Worm (Caenorhabditis elegans): ENCODE data around the gene C26D10.3.
A peak's percentile ranks its signal among the peaks of the same experiment; 100 is the strongest.

C26D10.3 gene

DNA sequence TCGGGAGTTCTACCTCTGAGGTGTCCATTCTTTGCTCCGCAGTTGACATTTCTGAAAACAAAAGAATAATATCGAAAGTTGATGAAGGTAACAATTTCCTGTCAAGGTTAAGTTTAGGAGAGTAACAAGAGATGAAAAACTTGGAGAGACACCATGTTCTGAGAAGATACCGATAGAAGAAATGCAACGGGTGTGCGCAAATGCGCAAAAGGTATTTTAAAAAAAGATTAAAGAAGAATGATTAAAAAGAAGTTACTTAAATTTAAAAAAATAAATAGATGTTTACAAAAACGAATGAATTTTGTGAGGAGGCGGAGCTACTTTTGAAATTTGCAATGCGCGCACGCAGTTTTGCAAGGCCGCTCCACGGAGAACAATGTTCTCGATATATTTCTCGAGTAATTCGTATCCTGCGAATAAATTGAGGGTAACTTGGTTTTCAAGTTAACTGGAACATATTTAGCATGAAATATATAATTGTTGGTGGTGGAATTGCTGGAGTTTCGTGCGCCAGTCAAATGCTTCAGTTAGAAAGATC, at the start of gene C26D10.3, which contains the start of gene ran-3:
C26D10.3 (plus strand) TSS at position 385 of the 538 bp plus-strand sequence.
ran-3 (minus strand) TSS at position 51 of the 538 bp plus-strand sequence.
- TF ChIP-seq ztf-29 (GFP tag; IDR thresholded peaks at IDR 0.05) (no peak), ref-1 (GFP tag; conservative IDR thresholded peaks at IDR 0.05) (no peak), T22C8.4 (GFP tag; IDR thresholded peaks at IDR 0.05) (no peak), tab-1 (GFP tag; IDR thresholded peaks at IDR 0.05) (peak; percentile 60; the same call in 1 of the 2 replicates), med-1 (GFP tag; optimal IDR thresholded peaks at IDR 0.05; ENCODE audit: insufficient read depth) (peak; percentile 84), cog-1 (tag; optimal IDR thresholded peaks at IDR 0.05) (peak; percentile 56), klf-2 (GFP tag; conservative IDR thresholded peaks at IDR 0.05) (peak; percentile 72; the same call in 1 of the 2 replicates), flt-1 (GFP tag; IDR thresholded peaks at IDR 0.05) (peak; percentile 70; the same call in 1 of the 2 replicates), ztf-23 (GFP tag; IDR thresholded peaks at IDR 0.05) (peak; percentile 72)

DNA sequence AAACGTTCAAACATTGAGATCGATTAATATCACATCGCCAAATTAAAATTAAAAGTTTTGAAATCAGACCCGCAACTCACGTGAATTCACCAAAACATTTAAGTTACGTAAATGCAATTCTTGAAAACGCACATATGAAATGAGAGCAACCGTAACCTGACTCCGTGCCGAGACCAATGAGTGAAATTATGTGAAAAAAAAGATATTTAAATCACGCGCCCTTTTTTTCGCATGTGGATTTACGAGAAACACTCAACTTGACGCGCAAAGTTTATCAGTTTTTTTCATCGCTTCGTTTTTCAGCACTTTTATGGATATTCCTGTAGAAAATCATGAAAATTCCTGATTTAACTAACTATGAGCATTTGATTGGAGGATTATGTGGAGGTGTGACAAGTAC, 49.1 kb upstream of the C26D10.3 start, which contains the start of the genes gei-14 and slc-25A32:
gei-14 (minus strand) TSS at position 175 of the 400 bp plus-strand sequence.
slc-25A32 (plus strand) TSS at position 242 of the 400 bp plus-strand sequence.
- TF ChIP-seq ztf-23 (GFP tag; IDR thresholded peaks at IDR 0.05) (no peak), med-1 (GFP tag; optimal IDR thresholded peaks at IDR 0.05; ENCODE audit: insufficient read depth) (no peak), cog-1 (tag; optimal IDR thresholded peaks at IDR 0.05) (no peak), flt-1 (GFP tag; IDR thresholded peaks at IDR 0.05) (no peak), T22C8.4 (GFP tag; IDR thresholded peaks at IDR 0.05) (no peak), ref-1 (GFP tag; conservative IDR thresholded peaks at IDR 0.05) (no peak), tab-1 (GFP tag; IDR thresholded peaks at IDR 0.05) (no peak), klf-2 (GFP tag; conservative IDR thresholded peaks at IDR 0.05) (no peak), ztf-29 (GFP tag; IDR thresholded peaks at IDR 0.05) (no peak)

DNA sequence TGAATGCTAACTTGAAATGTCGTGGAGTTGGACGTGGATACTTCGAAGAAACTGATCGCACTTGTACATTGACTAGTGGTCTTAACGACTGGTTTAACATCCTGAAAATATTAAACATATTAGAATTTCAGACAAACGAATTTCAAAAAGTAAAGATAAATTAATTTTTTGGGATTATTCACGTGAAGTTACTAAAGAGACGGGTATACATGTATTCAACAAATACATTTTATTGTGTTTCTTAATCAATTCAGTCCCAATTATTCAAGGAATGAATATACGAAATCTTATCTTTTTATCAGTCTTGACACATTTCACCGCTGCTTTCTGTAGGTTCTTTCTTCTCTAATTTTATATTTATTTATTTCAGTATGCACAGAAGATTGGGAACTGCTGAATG, 46.8 kb upstream of the C26D10.3 start, which contains the start of the genes mrpl-10 and clec-142:
mrpl-10 (minus strand) TSS at position 101 of the 400 bp plus-strand sequence.
clec-142 (plus strand) TSS at position 264 of the 400 bp plus-strand sequence.
- TF ChIP-seq flt-1 (GFP tag; IDR thresholded peaks at IDR 0.05) (no peak), med-1 (GFP tag; optimal IDR thresholded peaks at IDR 0.05; ENCODE audit: insufficient read depth) (no peak), klf-2 (GFP tag; conservative IDR thresholded peaks at IDR 0.05) (no peak), cog-1 (tag; optimal IDR thresholded peaks at IDR 0.05) (no peak), ztf-29 (GFP tag; IDR thresholded peaks at IDR 0.05) (no peak), ztf-23 (GFP tag; IDR thresholded peaks at IDR 0.05) (no peak), ref-1 (GFP tag; conservative IDR thresholded peaks at IDR 0.05) (no peak), tab-1 (GFP tag; IDR thresholded peaks at IDR 0.05) (no peak), T22C8.4 (GFP tag; IDR thresholded peaks at IDR 0.05) (no peak)

DNA sequence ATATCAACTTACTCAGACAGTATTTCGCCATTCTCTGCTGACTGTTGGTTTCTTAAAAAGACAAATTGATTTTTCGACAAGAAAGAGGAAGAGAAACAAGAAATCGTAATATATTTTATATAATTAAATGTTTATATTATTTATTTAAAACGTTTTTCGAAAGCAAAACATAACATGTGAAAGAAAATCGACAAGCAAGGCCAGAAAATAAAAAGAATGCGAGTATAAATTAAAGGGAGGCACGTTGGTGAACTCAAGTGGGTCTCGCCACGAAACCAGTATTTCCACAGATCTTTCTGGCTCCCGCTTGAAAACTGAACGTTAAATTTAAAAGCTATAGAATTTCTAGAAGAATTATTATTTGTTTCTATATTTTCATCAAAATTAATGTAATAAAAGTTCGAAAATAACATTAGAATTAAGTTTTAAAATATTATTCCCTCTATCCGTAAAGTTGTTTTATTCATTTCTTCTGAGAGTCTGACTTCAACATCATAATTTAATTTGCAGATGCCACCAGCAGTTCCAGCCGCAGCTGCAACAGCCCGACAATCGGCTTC, 41.9 kb upstream of the C26D10.3 start, which contains the start of the genes nst-1 and cct-4:
nst-1 (minus strand) TSS at position 51 of the 560 bp plus-strand sequence.
cct-4 (plus strand) TSS at position 510 of the 560 bp plus-strand sequence.
- TF ChIP-seq T22C8.4 (GFP tag; IDR thresholded peaks at IDR 0.05): no peak
- no peak for TF ChIP-seq med-1 (GFP tag; optimal IDR thresholded peaks at IDR 0.05; ENCODE audit: insufficient read depth)
- TF ChIP-seq klf-2 (GFP tag; conservative IDR thresholded peaks at IDR 0.05): no peak
- TF ChIP-seq ztf-23 (GFP tag; IDR thresholded peaks at IDR 0.05): no peak
- TF ChIP-seq flt-1 (GFP tag; IDR thresholded peaks at IDR 0.05): no peak
- no peak for TF ChIP-seq tab-1 (GFP tag; IDR thresholded peaks at IDR 0.05)
- TF ChIP-seq cog-1 (tag; optimal IDR thresholded peaks at IDR 0.05): no peak
- no peak for TF ChIP-seq ztf-29 (GFP tag; IDR thresholded peaks at IDR 0.05)
- no peak for TF ChIP-seq ref-1 (GFP tag; conservative IDR thresholded peaks at IDR 0.05)

DNA sequence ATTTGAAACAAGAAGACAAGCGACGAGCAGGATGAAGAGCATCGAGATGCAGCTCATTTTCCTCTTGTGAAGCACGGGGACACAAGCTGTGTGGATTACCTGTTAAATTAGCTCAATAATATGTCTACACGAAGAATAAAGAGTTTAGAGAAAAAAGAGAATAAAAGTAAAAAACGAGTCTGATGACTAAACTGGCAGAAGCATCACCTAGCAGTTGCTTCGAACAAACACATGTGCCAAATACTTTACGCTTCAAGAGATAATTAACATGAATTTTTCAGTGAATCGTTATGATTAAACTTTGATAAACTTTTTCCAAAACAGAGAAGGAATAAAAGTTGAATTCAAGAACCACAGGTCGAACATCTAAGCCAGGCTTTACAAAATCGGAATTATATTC, 29.9 kb upstream of the C26D10.3 start, which contains the start of gene nlp-55:
nlp-55 (minus strand) TSS at position 101 of the 400 bp plus-strand sequence.
- no peak for TF ChIP-seq cog-1 (tag; optimal IDR thresholded peaks at IDR 0.05)
- TF ChIP-seq ztf-23 (GFP tag; IDR thresholded peaks at IDR 0.05): no peak
- TF ChIP-seq T22C8.4 (GFP tag; IDR thresholded peaks at IDR 0.05): no peak
- no peak for TF ChIP-seq ztf-29 (GFP tag; IDR thresholded peaks at IDR 0.05)
- TF ChIP-seq klf-2 (GFP tag; conservative IDR thresholded peaks at IDR 0.05): no peak
- no peak for TF ChIP-seq ref-1 (GFP tag; conservative IDR thresholded peaks at IDR 0.05)

DNA sequence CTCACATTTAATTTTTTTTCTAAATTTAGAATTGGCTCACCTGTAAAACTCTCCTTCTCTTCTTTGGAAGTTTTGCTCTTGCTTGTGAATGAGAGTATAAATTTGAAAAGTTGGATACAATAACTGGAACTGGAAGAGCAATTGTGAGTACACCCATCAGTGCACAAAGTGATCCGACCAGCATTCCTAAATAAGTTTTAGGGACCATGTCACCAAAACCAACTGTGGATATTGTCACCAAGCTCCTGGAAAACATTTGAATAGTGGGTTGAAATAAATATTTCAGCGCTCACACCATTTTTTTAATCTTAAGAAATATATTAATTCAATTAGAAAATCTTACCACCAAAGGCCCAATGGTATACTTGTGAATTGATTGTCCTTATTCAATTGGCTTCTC, 16.9 kb upstream of the C26D10.3 start:
- no peak for TF ChIP-seq cog-1 (tag; optimal IDR thresholded peaks at IDR 0.05)
- no peak for TF ChIP-seq tab-1 (GFP tag; IDR thresholded peaks at IDR 0.05)
- TF ChIP-seq klf-2 (GFP tag; conservative IDR thresholded peaks at IDR 0.05): no peak
- no peak for TF ChIP-seq ref-1 (GFP tag; conservative IDR thresholded peaks at IDR 0.05)
- no peak for TF ChIP-seq T22C8.4 (GFP tag; IDR thresholded peaks at IDR 0.05)

DNA sequence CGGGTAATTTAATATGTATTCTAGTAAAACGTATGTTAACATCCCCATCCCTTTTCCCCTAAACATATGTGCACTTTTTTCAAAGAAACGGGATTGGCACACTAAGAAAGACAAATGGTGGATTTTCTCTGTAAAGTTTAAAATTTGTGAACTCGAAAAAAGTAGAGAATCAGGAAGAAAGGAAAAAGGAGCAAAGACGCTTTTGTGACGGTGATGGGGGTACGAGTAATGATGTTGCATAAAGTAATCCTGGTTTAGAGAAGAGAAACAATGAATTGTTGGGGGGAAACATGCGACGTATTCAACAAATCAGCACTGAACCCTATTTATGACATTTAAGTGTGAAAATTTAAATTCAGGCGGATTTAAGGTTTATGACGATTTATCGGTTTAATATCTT, 13.7 kb upstream of the C26D10.3 start:
- no peak for TF ChIP-seq med-1 (GFP tag; optimal IDR thresholded peaks at IDR 0.05; ENCODE audit: insufficient read depth)
- no peak for TF ChIP-seq ztf-29 (GFP tag; IDR thresholded peaks at IDR 0.05)
- no peak for TF ChIP-seq ref-1 (GFP tag; conservative IDR thresholded peaks at IDR 0.05)
- TF ChIP-seq tab-1 (GFP tag; IDR thresholded peaks at IDR 0.05): no peak
- no peak for TF ChIP-seq ztf-23 (GFP tag; IDR thresholded peaks at IDR 0.05)
- TF ChIP-seq flt-1 (GFP tag; IDR thresholded peaks at IDR 0.05): no peak
- TF ChIP-seq cog-1 (tag; optimal IDR thresholded peaks at IDR 0.05): no peak
- no peak for TF ChIP-seq klf-2 (GFP tag; conservative IDR thresholded peaks at IDR 0.05)
- no peak for TF ChIP-seq T22C8.4 (GFP tag; IDR thresholded peaks at IDR 0.05)

DNA sequence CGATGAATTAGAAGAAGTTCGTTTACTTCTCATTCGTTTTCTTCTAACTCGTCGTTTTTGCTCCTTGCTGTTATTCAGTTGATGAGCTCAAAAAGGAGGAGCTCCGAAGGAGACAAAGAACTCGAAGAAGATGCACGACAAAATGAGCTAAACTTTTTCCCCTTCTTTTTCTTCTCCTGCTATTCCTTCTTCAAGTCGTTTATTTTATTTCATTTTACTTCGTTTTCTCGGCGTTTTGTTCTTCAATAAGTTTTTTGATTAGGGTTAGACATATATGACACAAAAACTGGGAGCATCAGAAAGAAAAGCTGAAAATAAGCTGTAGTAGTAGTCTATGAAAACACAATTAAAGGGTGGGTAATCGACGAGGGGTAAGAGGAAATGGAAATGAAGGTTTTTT, 13.2 kb upstream of the C26D10.3 start:
- TF ChIP-seq flt-1 (GFP tag; IDR thresholded peaks at IDR 0.05): no peak
- no peak for TF ChIP-seq klf-2 (GFP tag; conservative IDR thresholded peaks at IDR 0.05)
- no peak for TF ChIP-seq ztf-23 (GFP tag; IDR thresholded peaks at IDR 0.05)
- TF ChIP-seq ref-1 (GFP tag; conservative IDR thresholded peaks at IDR 0.05): no peak
- no peak for TF ChIP-seq T22C8.4 (GFP tag; IDR thresholded peaks at IDR 0.05)
- TF ChIP-seq ztf-29 (GFP tag; IDR thresholded peaks at IDR 0.05): no peak
- no peak for TF ChIP-seq cog-1 (tag; optimal IDR thresholded peaks at IDR 0.05)
- no peak for TF ChIP-seq med-1 (GFP tag; optimal IDR thresholded peaks at IDR 0.05; ENCODE audit: insufficient read depth)
- TF ChIP-seq tab-1 (GFP tag; IDR thresholded peaks at IDR 0.05): no peak

DNA sequence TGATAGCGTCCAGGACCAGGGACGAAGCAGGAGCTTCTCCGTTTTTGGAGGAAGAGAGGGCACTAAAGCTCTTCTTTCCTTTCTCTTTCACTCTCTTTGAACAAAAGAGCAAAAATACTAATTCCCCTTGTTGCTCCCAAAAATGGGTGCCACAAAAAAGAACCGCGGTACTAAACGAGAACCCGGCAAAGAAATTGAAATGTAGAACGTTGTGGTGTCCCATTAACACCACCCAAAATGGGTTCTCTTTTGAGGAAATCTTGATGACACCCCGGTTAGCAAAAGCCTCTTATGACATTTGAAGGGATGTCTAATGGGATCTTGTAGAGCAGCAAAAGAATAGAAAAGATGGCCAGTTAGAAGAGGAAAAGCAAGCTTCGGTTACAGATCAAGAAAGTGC, 10.4 kb upstream of the C26D10.3 start:
- TF ChIP-seq klf-2 (GFP tag; conservative IDR thresholded peaks at IDR 0.05) (no peak), ztf-23 (GFP tag; IDR thresholded peaks at IDR 0.05) (no peak)

Data from whole organism, midembryonic.